Worm (Caenorhabditis elegans): ENCODE results near the gene sec-10.

DNA sequence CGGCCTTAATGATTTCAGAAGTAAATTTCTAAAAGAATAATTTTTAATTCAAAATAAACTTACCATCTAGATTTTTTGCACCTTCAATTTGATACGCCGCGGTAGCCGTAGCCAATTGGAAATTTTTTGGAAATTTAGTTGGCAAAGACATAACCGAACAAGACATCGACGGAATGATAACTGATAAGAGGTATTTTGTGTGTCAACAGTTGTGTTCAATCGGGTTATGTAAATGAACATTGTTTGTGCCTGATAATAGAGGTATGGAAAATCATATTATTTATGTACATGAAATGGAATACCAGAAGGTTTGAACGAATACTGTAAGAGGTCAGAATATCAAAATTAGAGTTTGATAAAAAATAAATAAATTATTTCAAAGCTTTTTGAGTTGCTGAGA, 34.5 kb downstream of the sec-10 start, which contains the start of gene klo-1:
- TF ChIP-seq dao-5 (tag; optimal IDR thresholded peaks at IDR 0.05), result no peak
- no peak for TF ChIP-seq him-1 (tag; optimal IDR thresholded peaks at IDR 0.05)
- no peak for TF ChIP-seq W03F9.2 (tag; optimal IDR thresholded peaks at IDR 0.05)

Measured in whole organism, L4/young adult.